Fruit fly (Drosophila melanogaster) whole organism, wandering third instar larva: ENCODE measurements around the gene gish.

Source experiments
- HLH106 ChIP-seq: fragments of 200-800 bp; optimal IDR thresholded peaks from 3 replicates; lab custom pipeline; 2019; ENCODE audit warnings: missing biosample characterization, mild to moderate bottlenecking, missing genetic modification characterization, moderate library complexity
- Hr83 ChIP-seq: fragments of 200-300 bp; sonication (Bioruptor generic); optimal IDR thresholded peaks from 2 replicates; lab custom pipeline; 2016; ENCODE audit warnings: missing biosample characterization, mild to moderate bottlenecking, missing genetic modification characterization, moderate library complexity; ENCODE audit not compliant: poor library complexity, severe bottlenecking
- Mio ChIP-seq: sonication (Bioruptor generic); optimal IDR thresholded peaks from 2 replicates; lab custom pipeline; 2016; ENCODE audit warnings: missing biosample characterization, missing genetic modification characterization
- Myc ChIP-seq: fragments of >200 bp; optimal IDR thresholded peaks from 2 replicates; lab custom pipeline; 2017
- Sp1 ChIP-seq: fragments of 200-800 bp; sonication (Bioruptor generic); optimal IDR thresholded peaks from 3 replicates; lab custom pipeline; 2019; ENCODE audit warnings: missing biosample characterization, mild to moderate bottlenecking, missing genetic modification characterization, moderate library complexity
- br ChIP-seq: fragments of 200-800 bp; sonication (Bioruptor generic); optimal IDR thresholded peaks from 2 replicates; lab custom pipeline; 2016; ENCODE audit warnings: missing biosample characterization, missing genetic modification characterization
- brk ChIP-seq: fragments of 200-800 bp; sonication (Bioruptor generic); optimal IDR thresholded peaks from 2 replicates; lab custom pipeline; 2016; ENCODE audit warnings: missing biosample characterization, mild to moderate bottlenecking, missing genetic modification characterization
- dsf ChIP-seq: sonication (Bioruptor generic); optimal IDR thresholded peaks from 2 replicates; lab custom pipeline; 2016; ENCODE audit warnings: missing biosample characterization, missing genetic modification characterization, borderline replicate concordance
- ey ChIP-seq: fragments of 200-800 bp; sonication (Bioruptor generic); optimal IDR thresholded peaks from 2 replicates; lab custom pipeline; 2016; ENCODE audit warnings: missing biosample characterization, missing genetic modification characterization
- fru ChIP-seq: fragments of 200-800 bp; sonication (Bioruptor generic); optimal IDR thresholded peaks from 3 replicates; lab custom pipeline; 2016; ENCODE audit warnings: missing biosample characterization, mild to moderate bottlenecking, missing genetic modification characterization
- pan ChIP-seq: fragments of >200 bp; optimal IDR thresholded peaks from 2 replicates; lab custom pipeline; 2017
- psq ChIP-seq: fragments of 200-800 bp; sonication (Bioruptor generic); optimal IDR thresholded peaks from 3 replicates; lab custom pipeline; 2017; ENCODE audit warnings: missing biosample characterization, mild to moderate bottlenecking, missing genetic modification characterization, moderate library complexity
- usp ChIP-seq: fragments of >200 bp; optimal IDR thresholded peaks from 2 replicates; lab custom pipeline; 2017; ENCODE audit warnings: missing biosample characterization, missing genetic modification characterization

- no peak for TF ChIP-seq usp (GFP tag; lab: Kevin White, UChicago)
- no peak for TF ChIP-seq ey (GFP tag; lab: Kevin White, UChicago)
- no peak for TF ChIP-seq Hr83
- TF ChIP-seq pan (lab: Kevin White, UChicago) = no peak
- TF ChIP-seq psq = peak; percentile 89
- TF ChIP-seq Mio (GFP tag; lab: Kevin White, UChicago) = no peak
- no peak for TF ChIP-seq HLH106 (tag; lab: Kevin White, UChicago)
- no peak for TF ChIP-seq fru (GFP tag; lab: Kevin White, UChicago)
- no peak for TF ChIP-seq brk
- no peak for TF ChIP-seq Sp1
- TF ChIP-seq dsf = no peak
- TF ChIP-seq Myc (lab: Kevin White, UChicago) = no peak
- TF ChIP-seq br = no peak
These were observed 45.2 kb upstream of the gish start for dm6 chr3R:16227074-16227473.
